Worm (Caenorhabditis elegans) whole organism, mixed stage, embryonic: ENCODE data around the gene C34F11.2.

Experiments used
- M03D4.4 ChIP-seq: sonication (generic microtip); optimal IDR thresholded peaks from 2 replicates; lab custom pipeline; 2017; ENCODE audit warnings: mild to moderate bottlenecking, missing genetic modification characterization, missing compliant biosample characterization
- blmp-1 ChIP-seq: fragments of 150-350 bp; optimal IDR thresholded peaks from 2 replicates; lab custom pipeline; 2014; ENCODE audit warnings: missing biosample characterization, missing genetic modification characterization
- ceh-39 ChIP-seq: fragments of 150-350 bp; optimal IDR thresholded peaks from 2 replicates; lab custom pipeline; 2014; ENCODE audit warnings: missing biosample characterization, missing genetic modification characterization
- ceh-43 ChIP-seq: fragments of 200-800 bp; sonication (Bioruptor generic); optimal IDR thresholded peaks from 2 replicates; lab custom pipeline; 2018; ENCODE audit warnings: mild to moderate bottlenecking, missing genetic modification characterization, moderate library complexity, missing compliant biosample characterization
- ceh-83 ChIP-seq: fragments of 200-800 bp; sonication (Bioruptor generic); optimal IDR thresholded peaks from 2 replicates; lab custom pipeline; 2018; ENCODE audit warnings: mild to moderate bottlenecking, missing genetic modification characterization, missing compliant biosample characterization
- ces-1 ChIP-seq: fragments of 150-350 bp; optimal IDR thresholded peaks from 2 replicates; lab custom pipeline; 2014; ENCODE audit warnings: missing biosample characterization, missing genetic modification reagents, missing genetic modification characterization
- cnd-1 ChIP-seq: fragments of 200-800 bp; sonication (Bioruptor generic); optimal IDR thresholded peaks from 2 replicates; lab custom pipeline; 2018; ENCODE audit warnings: mild to moderate bottlenecking, missing genetic modification characterization, missing compliant biosample characterization
- elt-1 ChIP-seq: sonication (generic microtip); optimal IDR thresholded peaks from 2 replicates; lab custom pipeline; 2017; ENCODE audit warnings: missing genetic modification characterization, mild to moderate bottlenecking, missing compliant biosample characterization, antibody characterized with exemption, moderate library complexity, borderline replicate concordance; ENCODE audit not compliant: insufficient read depth
- elt-3 ChIP-seq: fragments of 150-350 bp; optimal IDR thresholded peaks from 2 replicates; lab custom pipeline; 2014; ENCODE audit warnings: missing biosample characterization, missing genetic modification characterization
- flh-1 ChIP-seq: fragments of 200-800 bp; sonication (Bioruptor generic); optimal IDR thresholded peaks from 2 replicates; lab custom pipeline; 2018; ENCODE audit warnings: mild to moderate bottlenecking, missing genetic modification characterization, moderate library complexity, missing compliant biosample characterization
- ham-2 ChIP-seq: fragments of 200-800 bp; sonication (Bioruptor generic); optimal IDR thresholded peaks from 2 replicates; lab custom pipeline; 2018; ENCODE audit warnings: mild to moderate bottlenecking, missing genetic modification characterization, missing compliant biosample characterization
- hlh-1 ChIP-seq: fragments of 150-350 bp; optimal IDR thresholded peaks from 2 replicates; lab custom pipeline; 2014; ENCODE audit warnings: missing biosample characterization, missing genetic modification reagents, missing genetic modification characterization
- lin-13 ChIP-seq: fragments of 150-350 bp; optimal IDR thresholded peaks from 2 replicates; lab custom pipeline; 2014; ENCODE audit warnings: missing biosample characterization, missing genetic modification characterization
- lin-32 ChIP-seq: fragments of 200-800 bp; sonication (Bioruptor generic); optimal IDR thresholded peaks from 2 replicates; lab custom pipeline; 2018; ENCODE audit warnings: mild to moderate bottlenecking, missing genetic modification characterization, missing compliant biosample characterization
- lsy-2 ChIP-seq: fragments of 150-350 bp; optimal IDR thresholded peaks from 2 replicates; lab custom pipeline; 2014; ENCODE audit warnings: missing biosample characterization, missing genetic modification characterization
- mab-5 ChIP-seq: fragments of 150-350 bp; optimal IDR thresholded peaks from 2 replicates; lab custom pipeline; 2014; ENCODE audit warnings: missing biosample characterization, missing genetic modification characterization
- mls-2 ChIP-seq: sonication (generic microtip); optimal IDR thresholded peaks from 2 replicates; lab custom pipeline; 2016; ENCODE audit warnings: mild to moderate bottlenecking, missing genetic modification characterization, moderate library complexity, missing compliant biosample characterization
- nhr-12 ChIP-seq: fragments of 150-350 bp; optimal IDR thresholded peaks from 2 replicates; lab custom pipeline; 2014; ENCODE audit warnings: missing biosample characterization, missing genetic modification characterization
- nhr-237 ChIP-seq: fragments of 150-350 bp; optimal IDR thresholded peaks from 2 replicates; lab custom pipeline; 2014; ENCODE audit warnings: missing biosample characterization, missing genetic modification characterization
- nhr-28 ChIP-seq: fragments of 150-350 bp; optimal IDR thresholded peaks from 2 replicates; lab custom pipeline; 2014; ENCODE audit warnings: missing biosample characterization, missing genetic modification characterization
- sem-2 ChIP-seq: fragments of 200-800 bp; sonication (Bioruptor generic); optimal IDR thresholded peaks from 2 replicates; lab custom pipeline; 2018; ENCODE audit warnings: mild to moderate bottlenecking, missing genetic modification characterization, missing compliant biosample characterization
- snpc-4 ChIP-seq: fragments of 150-350 bp; optimal IDR thresholded peaks from 2 replicates; lab custom pipeline; 2014; ENCODE audit warnings: missing biosample characterization, missing genetic modification characterization
- sptf-1 ChIP-seq: sonication (generic microtip); optimal IDR thresholded peaks from 2 replicates; lab custom pipeline; 2017; ENCODE audit warnings: mild to moderate bottlenecking, missing genetic modification characterization, moderate library complexity, missing compliant biosample characterization
- unc-120 ChIP-seq: sonication (generic microtip); optimal IDR thresholded peaks from 2 replicates; lab custom pipeline; 2017; ENCODE audit warnings: missing genetic modification characterization, missing compliant biosample characterization; ENCODE audit not compliant: poor library complexity, severe bottlenecking
- unc-39 ChIP-seq: fragments of 150-350 bp; optimal IDR thresholded peaks from 2 replicates; lab custom pipeline; 2014; ENCODE audit warnings: missing biosample characterization, missing genetic modification characterization
- unc-62 ChIP-seq: fragments of 150-350 bp; optimal IDR thresholded peaks from 2 replicates; lab custom pipeline; 2014; ENCODE audit warnings: missing biosample characterization, missing genetic modification reagents, missing genetic modification characterization
- zip-8 ChIP-seq: fragments of 150-350 bp; optimal IDR thresholded peaks from 2 replicates; lab custom pipeline; 2014; ENCODE audit warnings: missing biosample characterization, missing genetic modification characterization
- ztf-11 ChIP-seq: fragments of 150-350 bp; optimal IDR thresholded peaks from 2 replicates; lab custom pipeline; 2014; ENCODE audit warnings: missing biosample characterization, missing genetic modification characterization

C34F11.2 gene

ce11 chrII:5228662-5229061, 16.6 kb downstream of the C34F11.2 start:
- TF ChIP-seq unc-62 (GFP tag; lab: Kevin White, UChicago) (peak; percentile 68), nhr-237 (tag; lab: Kevin White, UChicago) (no peak), mls-2 (tag; lab: Kevin White, UChicago) (peak; percentile 42), ham-2 (peak; percentile 40), ces-1 (peak; percentile 17), cnd-1 (tag; lab: Kevin White, UChicago) (peak; percentile 12), lin-32 (GFP tag; lab: Kevin White, UChicago) (no peak)

- TF ChIP-seq mab-5 (no peak), hlh-1 (no peak), unc-39 (tag; lab: Kevin White, UChicago) (no peak), unc-120 (tag; lab: Kevin White, UChicago) (no peak), blmp-1 (tag; lab: Kevin White, UChicago) (no peak), zip-8 (tag; lab: Kevin White, UChicago) (no peak)
Measured at ce11 chrII:5229596-5229995, 17.5 kb downstream of the C34F11.2 start, which contains the start of gene EGAP2.2. Gene EGAP2.2, plus strand, starts transcription at chrII:5229896.

- TF ChIP-seq zip-8 (tag; lab: Kevin White, UChicago) (no peak), M03D4.4 (peak; percentile 30), hlh-1 (no peak)
Measured at ce11 chrII:5231111-5231510, 19.0 kb downstream of the C34F11.2 start, which contains the start of gene EGAP2.1. Gene EGAP2.1, plus strand, starts transcription at chrII:5231411.

ce11 chrII:5234728-5235127, 22.7 kb downstream of the C34F11.2 start:
- TF ChIP-seq nhr-28: no peak

- no peak for TF ChIP-seq blmp-1 (tag; lab: Kevin White, UChicago)
- no peak for TF ChIP-seq lin-13
- no peak for TF ChIP-seq zip-8 (tag; lab: Kevin White, UChicago)
- no peak for TF ChIP-seq nhr-12 (tag; lab: Kevin White, UChicago)
- TF ChIP-seq elt-3 (tag; lab: Kevin White, UChicago): no peak
- TF ChIP-seq unc-39 (tag; lab: Kevin White, UChicago): no peak
- no peak for TF ChIP-seq unc-62 (GFP tag; lab: Kevin White, UChicago)
- TF ChIP-seq flh-1: no peak
- no peak for TF ChIP-seq nhr-237 (tag; lab: Kevin White, UChicago)
- no peak for TF ChIP-seq elt-1 (tag; lab: Kevin White, UChicago)
- no peak for TF ChIP-seq lsy-2 (tag; lab: Kevin White, UChicago)
Measured at ce11 chrII:5235758-5236157, 23.7 kb downstream of the C34F11.2 start, which contains the start of gene pho-1. Gene pho-1, minus strand, starts transcription at chrII:5235846.

- TF ChIP-seq sem-2 (GFP tag; lab: Kevin White, UChicago): peak; percentile 2
- no peak for TF ChIP-seq blmp-1 (tag; lab: Kevin White, UChicago)
- no peak for TF ChIP-seq nhr-12 (tag; lab: Kevin White, UChicago)
- no peak for TF ChIP-seq ham-2
Measured at ce11 chrII:5237699-5238098, 25.6 kb downstream of the C34F11.2 start.

- TF ChIP-seq ceh-43 (GFP tag; lab: Kevin White, UChicago) (no peak), ceh-39 (tag; lab: Kevin White, UChicago) (no peak), sem-2 (GFP tag; lab: Kevin White, UChicago) (no peak)
Measured at ce11 chrII:5238366-5238765, 26.3 kb downstream of the C34F11.2 start, which contains the start of gene pho-4. Gene pho-4, minus strand, starts transcription at chrII:5238466.

- TF ChIP-seq sem-2 (GFP tag; lab: Kevin White, UChicago) (no peak), ceh-83 (GFP tag; lab: Kevin White, UChicago) (no peak), elt-1 (tag; lab: Kevin White, UChicago) (no peak), ces-1 (no peak), ztf-11 (tag; lab: Kevin White, UChicago) (no peak), lsy-2 (tag; lab: Kevin White, UChicago) (no peak), mab-5 (no peak), sptf-1 (tag; lab: Kevin White, UChicago) (no peak), snpc-4 (tag; lab: Kevin White, UChicago) (no peak), ham-2 (no peak), unc-39 (tag; lab: Kevin White, UChicago) (no peak), nhr-237 (tag; lab: Kevin White, UChicago) (no peak), ceh-39 (tag; lab: Kevin White, UChicago) (no peak), ceh-43 (GFP tag; lab: Kevin White, UChicago) (no peak)
- TF ChIP-seq, all 35 proteins: peak for 0
Measured at ce11 chrII:5241560-5241959, 29.5 kb downstream of the C34F11.2 start, which contains the start of gene T16D1.1. Gene T16D1.1, minus strand, starts transcription at chrII:5241660.
